Worm (Caenorhabditis elegans) whole organism, L2 larva: Measurements from ENCODE around the gene ZC395.11.
A peak's percentile ranks its signal among the peaks of the same experiment; 100 is the strongest.

Experiments used
- C34F6.9 ChIP-seq: fragments of 150-350 bp; optimal IDR thresholded peaks from 2 replicates; lab custom pipeline; 2014; ENCODE audit warnings: missing biosample characterization, missing genetic modification characterization
- F13H6.1 ChIP-seq: sonication (generic microtip); optimal IDR thresholded peaks from 2 replicates; lab custom pipeline; 2016; ENCODE audit warnings: missing genetic modification characterization, missing compliant biosample characterization
- R02D3.7 ChIP-seq: fragments of 150-350 bp; optimal IDR thresholded peaks from 2 replicates; lab custom pipeline; 2014; ENCODE audit warnings: missing biosample characterization, missing genetic modification characterization
- alr-1 ChIP-seq: fragments of 150-350 bp; optimal IDR thresholded peaks from 2 replicates; lab custom pipeline; 2014; ENCODE audit warnings: missing biosample characterization, missing genetic modification characterization
- aly-2 ChIP-seq: fragments of 150-350 bp; optimal IDR thresholded peaks from 2 replicates; lab custom pipeline; 2014; ENCODE audit warnings: missing biosample characterization, missing genetic modification characterization
- ama-1 ChIP-seq: fragments of 150-350 bp; optimal IDR thresholded peaks from 2 replicates; lab custom pipeline; 2018; ENCODE audit warnings: inconsistent platforms
- blmp-1 ChIP-seq: sonication (generic microtip); optimal IDR thresholded peaks from 2 replicates; lab custom pipeline; 2017; ENCODE audit warnings: missing genetic modification characterization, mild to moderate bottlenecking, missing compliant biosample characterization, antibody characterized with exemption, moderate library complexity; ENCODE audit not compliant: insufficient read depth
- ceh-16 ChIP-seq: fragments of 150-350 bp; optimal IDR thresholded peaks from 2 replicates; lab custom pipeline; 2014; ENCODE audit warnings: missing biosample characterization, missing genetic modification characterization
- ceh-82 ChIP-seq: fragments of 150-350 bp; optimal IDR thresholded peaks from 2 replicates; lab custom pipeline; 2014; ENCODE audit warnings: missing biosample characterization, missing genetic modification characterization
- dmd-4 ChIP-seq: sonication (generic microtip); optimal IDR thresholded peaks from 2 replicates; lab custom pipeline; 2017; ENCODE audit warnings: missing biosample characterization, missing genetic modification characterization
- egl-27 ChIP-seq: sonication (generic microtip); optimal IDR thresholded peaks from 3 replicates; lab custom pipeline; 2017; ENCODE audit warnings: missing biosample characterization, missing genetic modification reagents, missing genetic modification characterization
- elt-1 ChIP-seq: fragments of 150-350 bp; optimal IDR thresholded peaks from 2 replicates; lab custom pipeline; 2014; ENCODE audit warnings: missing biosample characterization, missing genetic modification characterization
- fos-1 ChIP-seq: fragments of 150-350 bp; optimal IDR thresholded peaks from 2 replicates; lab custom pipeline; 2014; ENCODE audit warnings: missing biosample characterization, missing genetic modification characterization
- gmeb-1 ChIP-seq: fragments of 150-350 bp; optimal IDR thresholded peaks from 2 replicates; lab custom pipeline; 2014; ENCODE audit warnings: missing biosample characterization, missing genetic modification characterization
- lin-11 ChIP-seq: fragments of 150-350 bp; sonication (generic microtip); optimal IDR thresholded peaks from 2 replicates; lab custom pipeline; 2014; ENCODE audit warnings: missing biosample characterization, missing genetic modification characterization, inconsistent platforms, mixed read lengths
- lin-13 ChIP-seq: fragments of 150-350 bp; optimal IDR thresholded peaks from 2 replicates; lab custom pipeline; 2014; ENCODE audit warnings: missing biosample characterization, missing genetic modification reagents, missing genetic modification characterization
- lin-39 ChIP-seq: fragments of 150-350 bp; optimal IDR thresholded peaks from 2 replicates; lab custom pipeline; 2014; ENCODE audit warnings: missing biosample characterization, missing genetic modification reagents, missing genetic modification characterization
- lsy-2 ChIP-seq, 2 experiments: fragments of 150-350 bp in 1 of 2; sonication (generic microtip) in 1 of 2; optimal IDR thresholded peaks; 2 replicates each; lab custom pipeline; 2014 to 2017; ENCODE audit warnings: missing biosample characterization in 2 of 2, missing genetic modification characterization in 2 of 2
- mbf-1 ChIP-seq: sonication (generic microtip); optimal IDR thresholded peaks from 2 replicates; lab custom pipeline; 2017; ENCODE audit warnings: missing biosample characterization, missing genetic modification characterization
- mdl-1 ChIP-seq, 2 experiments: fragments of 150-350 bp in 1 of 2; sonication (generic microtip) in 1 of 2; optimal IDR thresholded peaks; 2 replicates each; lab custom pipeline; 2017; ENCODE audit warnings: missing biosample characterization in 2 of 2, missing genetic modification characterization in 2 of 2
- nhr-10 ChIP-seq: sonication (generic microtip); optimal IDR thresholded peaks from 2 replicates; lab custom pipeline; 2017; ENCODE audit warnings: missing biosample characterization, missing genetic modification characterization
- nhr-11 ChIP-seq: fragments of 150-350 bp; optimal IDR thresholded peaks from 2 replicates; lab custom pipeline; 2014; ENCODE audit warnings: missing biosample characterization, missing genetic modification characterization
- nhr-12 ChIP-seq: fragments of 150-350 bp; optimal IDR thresholded peaks from 2 replicates; lab custom pipeline; 2014; ENCODE audit warnings: missing biosample characterization, missing genetic modification characterization
- nhr-237 ChIP-seq: fragments of 150-350 bp; optimal IDR thresholded peaks from 2 replicates; lab custom pipeline; 2014; ENCODE audit warnings: missing biosample characterization, missing genetic modification characterization
- nhr-25 ChIP-seq: fragments of 150-350 bp; sonication (generic microtip); optimal IDR thresholded peaks from 3 replicates; lab custom pipeline; 2014; ENCODE audit warnings: missing biosample characterization, missing genetic modification characterization
- nhr-6 ChIP-seq: fragments of 150-350 bp; optimal IDR thresholded peaks from 2 replicates; lab custom pipeline; 2014; ENCODE audit warnings: missing biosample characterization, missing genetic modification characterization
- sem-4 ChIP-seq: fragments of 150-350 bp; optimal IDR thresholded peaks from 2 replicates; lab custom pipeline; 2014; ENCODE audit warnings: missing biosample characterization, missing genetic modification reagents, missing genetic modification characterization
- skn-1 ChIP-seq: sonication (generic microtip); optimal IDR thresholded peaks from 2 replicates; lab custom pipeline; 2017; ENCODE audit warnings: missing biosample characterization, missing genetic modification characterization
- sma-9 ChIP-seq, 2 experiments: fragments of 150-350 bp in 1 of 2; sonication (generic microtip) in 1 of 2; optimal IDR thresholded peaks; 2 replicates each; lab custom pipeline; 2014 to 2016; ENCODE audit warnings: missing genetic modification characterization in 2 of 2, mild to moderate bottlenecking in 1 of 2, missing biosample characterization in 1 of 2, missing compliant biosample characterization in 1 of 2, missing genetic modification reagents in 1 of 2, moderate library complexity in 1 of 2
- unc-39 ChIP-seq: fragments of 150-350 bp; optimal IDR thresholded peaks from 2 replicates; lab custom pipeline; 2014; ENCODE audit warnings: missing biosample characterization, missing genetic modification characterization
- unc-55 ChIP-seq: fragments of 150-350 bp; sonication (generic microtip); optimal IDR thresholded peaks from 3 replicates; lab custom pipeline; 2014; ENCODE audit warnings: missing biosample characterization, missing genetic modification reagents, missing genetic modification characterization
- unc-62 ChIP-seq: fragments of 150-350 bp; optimal IDR thresholded peaks from 2 replicates; lab custom pipeline; 2014; ENCODE audit warnings: missing biosample characterization, missing genetic modification reagents, missing genetic modification characterization
- zag-1 ChIP-seq: fragments of 150-350 bp; optimal IDR thresholded peaks from 2 replicates; lab custom pipeline; 2014; ENCODE audit warnings: missing biosample characterization, missing genetic modification characterization
- ztf-11 ChIP-seq: sonication (generic microtip); optimal IDR thresholded peaks from 2 replicates; lab custom pipeline; 2017; ENCODE audit warnings: missing biosample characterization, missing genetic modification characterization
- ztf-4 ChIP-seq: fragments of 150-350 bp; optimal IDR thresholded peaks from 2 replicates; lab custom pipeline; 2014; ENCODE audit warnings: missing biosample characterization, missing genetic modification characterization

Gene ZC395.11

ce11 chrIII:5248706-5249105 lies 37.4 kb downstream of the ZC395.11 start:
- TF ChIP-seq egl-27 (tag; lab: Kevin White, UChicago) (no peak), ama-1 (lab: Kevin White, UChicago) (no peak), elt-1 (no peak), lin-11 (tag; lab: Kevin White, UChicago) (no peak), nhr-11 (tag; lab: Kevin White, UChicago) (no peak), sma-9 (GFP tag; optimal IDR thresholded peaks at IDR 0.05; lab: Kevin White, UChicago) (no peak), sma-9 (tag; optimal IDR thresholded peaks at IDR 0.05; lab: Kevin White, UChicago) (no peak), nhr-6 (tag; lab: Kevin White, UChicago) (no peak), R02D3.7 (tag; lab: Kevin White, UChicago) (no peak), aly-2 (no peak), unc-62 (no peak), ceh-16 (tag; lab: Kevin White, UChicago) (no peak), dmd-4 (no peak), gmeb-1 (tag; lab: Kevin White, UChicago) (no peak), sem-4 (tag; lab: Kevin White, UChicago) (no peak), lsy-2 (tag; optimal IDR thresholded peaks at IDR 0.05; lab: Kevin White, UChicago) (no peak), unc-55 (GFP tag; lab: Kevin White, UChicago) (no peak), F13H6.1 (tag; lab: Kevin White, UChicago) (no peak)
- TF ChIP-seq, all 48 proteins: peak for 0

- TF ChIP-seq nhr-10 (tag; lab: Kevin White, UChicago) (no peak), blmp-1 (tag; lab: Kevin White, UChicago) (no peak), unc-39 (no peak), mdl-1 (tag; optimal IDR thresholded peaks at IDR 0.05; lab: Kevin White, UChicago) (no peak), sem-4 (tag; lab: Kevin White, UChicago) (no peak), alr-1 (no peak), nhr-237 (tag; lab: Kevin White, UChicago) (no peak), mbf-1 (tag; lab: Kevin White, UChicago) (no peak), R02D3.7 (tag; lab: Kevin White, UChicago) (no peak), ztf-4 (tag; lab: Kevin White, UChicago) (no peak), ztf-11 (tag; lab: Kevin White, UChicago) (no peak), nhr-11 (tag; lab: Kevin White, UChicago) (no peak), nhr-6 (tag; lab: Kevin White, UChicago) (no peak), zag-1 (tag; lab: Kevin White, UChicago) (no peak), nhr-12 (tag; lab: Kevin White, UChicago) (no peak), nhr-25 (tag; lab: Kevin White, UChicago) (no peak), ceh-82 (tag; lab: Kevin White, UChicago) (no peak)
Observed at ce11 chrIII:5245067-5245466, 41.0 kb downstream of the ZC395.11 start.

DNA sequence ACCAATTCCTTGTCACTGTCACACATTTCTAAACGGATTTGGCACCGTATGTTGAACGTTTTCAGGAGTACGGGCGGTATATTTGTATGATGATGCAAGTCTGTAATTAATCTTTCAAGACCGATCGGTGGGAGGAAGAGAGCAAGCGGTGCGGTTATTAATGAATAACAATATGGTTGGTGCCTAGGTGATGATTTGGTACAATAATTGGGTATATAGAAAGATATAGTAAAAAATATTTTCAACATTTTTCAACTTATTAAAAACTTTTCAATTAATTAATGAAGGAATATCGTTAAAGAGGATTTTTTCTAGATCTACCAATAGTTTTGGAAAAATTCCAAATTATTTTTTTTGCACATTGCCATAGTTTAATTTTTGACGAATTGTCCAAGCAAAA lies 41.6 kb downstream of the ZC395.11 start, which contains the start of gene cnd-1:
cnd-1 (minus strand) TSS at position 101 of the 400 bp plus-strand sequence.
- TF ChIP-seq lin-13 (GFP tag; lab: Kevin White, UChicago), result no peak
- TF ChIP-seq gmeb-1 (tag; lab: Kevin White, UChicago), result no peak

DNA sequence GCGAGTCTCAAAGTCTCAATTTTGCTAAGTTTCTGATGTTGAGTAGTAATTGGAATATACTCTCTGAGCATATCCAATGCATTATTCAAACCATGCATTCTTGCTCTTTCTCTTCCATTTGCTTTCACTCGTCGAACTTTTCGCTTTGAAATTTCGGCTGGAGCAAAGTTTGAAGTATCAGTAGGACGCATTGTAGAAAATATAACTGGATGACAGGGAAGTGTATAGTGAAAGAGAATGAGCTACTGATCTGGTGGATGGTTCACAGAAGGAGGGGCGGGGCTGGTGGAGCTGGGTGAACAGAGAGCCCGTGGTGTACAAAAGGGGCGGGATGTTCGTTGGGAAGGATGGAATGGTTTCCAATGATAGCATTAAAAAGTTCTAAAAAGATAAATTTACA lies 44.3 kb downstream of the ZC395.11 start:
- no peak for TF ChIP-seq nhr-6 (tag; lab: Kevin White, UChicago)
- TF ChIP-seq skn-1 (tag; lab: Kevin White, UChicago), result no peak
- no peak for TF ChIP-seq C34F6.9

DNA sequence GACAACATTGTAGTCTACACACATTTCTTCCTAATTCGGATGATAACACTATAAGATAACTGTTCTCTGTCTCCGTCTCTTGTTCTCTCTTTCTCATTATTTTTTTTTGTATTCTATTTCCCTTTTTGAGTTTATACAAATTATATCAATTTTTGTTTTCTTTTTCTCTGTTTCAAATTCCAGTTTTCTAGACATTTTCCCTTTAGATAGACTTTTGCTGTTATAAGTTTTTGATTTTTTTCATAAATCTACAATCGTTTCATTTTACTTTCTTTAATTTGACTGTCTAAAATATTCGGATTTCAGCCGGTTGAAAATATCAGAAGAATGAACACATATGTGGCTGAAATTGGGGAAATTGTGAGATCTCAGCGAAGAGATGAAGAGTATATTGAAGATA lies 50.0 kb downstream of the ZC395.11 start, which contains the start of gene prx-10:
prx-10 (plus strand) TSS at position 301 of the 400 bp plus-strand sequence.
- peak; percentile 13 for TF ChIP-seq fos-1 (tag; lab: Kevin White, UChicago)
- TF ChIP-seq lin-39 (tag; lab: Kevin White, UChicago), result no peak
- TF ChIP-seq, all 48 proteins: peak for 1
